Worm (Caenorhabditis elegans) whole organism, L2 larva: ENCODE results near the gene fbxa-113.

Experiments used
- C34F6.9 ChIP-seq: fragments of 150-350 bp; optimal IDR thresholded peaks from 2 replicates; lab custom pipeline; 2014; ENCODE audit warnings: missing biosample characterization, missing genetic modification characterization
- F13H6.1 ChIP-seq: sonication (generic microtip); optimal IDR thresholded peaks from 2 replicates; lab custom pipeline; 2016; ENCODE audit warnings: missing genetic modification characterization, missing compliant biosample characterization
- Y55F3AM.14 ChIP-seq: fragments of 200-800 bp; sonication (Bioruptor generic); optimal IDR thresholded peaks from 2 replicates; lab custom pipeline; 2018; ENCODE audit warnings: mild to moderate bottlenecking, missing genetic modification characterization, missing compliant biosample characterization
- ZK546.5 ChIP-seq: sonication (generic microtip); optimal IDR thresholded peaks from 2 replicates; lab custom pipeline; 2017; ENCODE audit warnings: missing biosample characterization, missing genetic modification characterization
- alr-1 ChIP-seq: fragments of 150-350 bp; optimal IDR thresholded peaks from 2 replicates; lab custom pipeline; 2014; ENCODE audit warnings: missing biosample characterization, missing genetic modification characterization
- ama-1 ChIP-seq: fragments of 150-350 bp; optimal IDR thresholded peaks from 2 replicates; lab custom pipeline; 2018; ENCODE audit warnings: inconsistent platforms
- blmp-1 ChIP-seq: sonication (generic microtip); optimal IDR thresholded peaks from 2 replicates; lab custom pipeline; 2017; ENCODE audit warnings: missing genetic modification characterization, mild to moderate bottlenecking, missing compliant biosample characterization, antibody characterized with exemption, moderate library complexity; ENCODE audit not compliant: insufficient read depth
- ceh-82 ChIP-seq: fragments of 150-350 bp; optimal IDR thresholded peaks from 2 replicates; lab custom pipeline; 2014; ENCODE audit warnings: missing biosample characterization, missing genetic modification characterization
- crh-2 ChIP-seq: sonication (generic microtip); optimal IDR thresholded peaks from 2 replicates; lab custom pipeline; 2017; ENCODE audit warnings: missing biosample characterization, missing genetic modification characterization
- dmd-4 ChIP-seq: sonication (generic microtip); optimal IDR thresholded peaks from 2 replicates; lab custom pipeline; 2017; ENCODE audit warnings: missing biosample characterization, missing genetic modification characterization
- egl-27 ChIP-seq: sonication (generic microtip); optimal IDR thresholded peaks from 3 replicates; lab custom pipeline; 2017; ENCODE audit warnings: missing biosample characterization, missing genetic modification reagents, missing genetic modification characterization
- elt-1 ChIP-seq: fragments of 150-350 bp; optimal IDR thresholded peaks from 2 replicates; lab custom pipeline; 2014; ENCODE audit warnings: missing biosample characterization, missing genetic modification characterization
- elt-3 ChIP-seq: sonication (generic microtip); optimal IDR thresholded peaks from 2 replicates; lab custom pipeline; 2017; ENCODE audit warnings: missing biosample characterization, missing genetic modification characterization
- fos-1 ChIP-seq: fragments of 150-350 bp; optimal IDR thresholded peaks from 2 replicates; lab custom pipeline; 2014; ENCODE audit warnings: missing biosample characterization, missing genetic modification characterization
- gmeb-1 ChIP-seq: fragments of 150-350 bp; optimal IDR thresholded peaks from 2 replicates; lab custom pipeline; 2014; ENCODE audit warnings: missing biosample characterization, missing genetic modification characterization
- lin-13 ChIP-seq: fragments of 150-350 bp; optimal IDR thresholded peaks from 2 replicates; lab custom pipeline; 2014; ENCODE audit warnings: missing biosample characterization, missing genetic modification reagents, missing genetic modification characterization
- lsy-2 ChIP-seq, 2 experiments: fragments of 150-350 bp in 1 of 2; sonication (generic microtip) in 1 of 2; optimal IDR thresholded peaks; 2 replicates each; lab custom pipeline; 2014 to 2017; ENCODE audit warnings: missing biosample characterization in 2 of 2, missing genetic modification characterization in 2 of 2
- mbf-1 ChIP-seq: sonication (generic microtip); optimal IDR thresholded peaks from 2 replicates; lab custom pipeline; 2017; ENCODE audit warnings: missing biosample characterization, missing genetic modification characterization
- mdl-1 ChIP-seq, 2 experiments: fragments of 150-350 bp in 1 of 2; sonication (generic microtip) in 1 of 2; optimal IDR thresholded peaks; 2 replicates each; lab custom pipeline; 2017; ENCODE audit warnings: missing biosample characterization in 2 of 2, missing genetic modification characterization in 2 of 2
- nhr-10 ChIP-seq: sonication (generic microtip); optimal IDR thresholded peaks from 2 replicates; lab custom pipeline; 2017; ENCODE audit warnings: missing biosample characterization, missing genetic modification characterization
- nhr-11 ChIP-seq: fragments of 150-350 bp; optimal IDR thresholded peaks from 2 replicates; lab custom pipeline; 2014; ENCODE audit warnings: missing biosample characterization, missing genetic modification characterization
- nhr-12 ChIP-seq: fragments of 150-350 bp; optimal IDR thresholded peaks from 2 replicates; lab custom pipeline; 2014; ENCODE audit warnings: missing biosample characterization, missing genetic modification characterization
- nhr-129 ChIP-seq: fragments of 150-350 bp; optimal IDR thresholded peaks from 2 replicates; lab custom pipeline; 2014; ENCODE audit warnings: missing biosample characterization, missing genetic modification characterization
- nhr-21 ChIP-seq: fragments of 150-350 bp; optimal IDR thresholded peaks from 2 replicates; lab custom pipeline; 2014; ENCODE audit warnings: missing biosample characterization, missing genetic modification characterization
- nhr-23 ChIP-seq: fragments of 150-350 bp; optimal IDR thresholded peaks from 2 replicates; lab custom pipeline; 2014; ENCODE audit warnings: missing biosample characterization, missing genetic modification reagents, missing genetic modification characterization
- nhr-237 ChIP-seq: fragments of 150-350 bp; optimal IDR thresholded peaks from 2 replicates; lab custom pipeline; 2014; ENCODE audit warnings: missing biosample characterization, missing genetic modification characterization
- nhr-6 ChIP-seq: fragments of 150-350 bp; optimal IDR thresholded peaks from 2 replicates; lab custom pipeline; 2014; ENCODE audit warnings: missing biosample characterization, missing genetic modification characterization
- nhr-77 ChIP-seq: fragments of 150-350 bp; optimal IDR thresholded peaks from 2 replicates; lab custom pipeline; 2014; ENCODE audit warnings: missing biosample characterization, missing genetic modification characterization
- peb-1 ChIP-seq: fragments of 150-350 bp; optimal IDR thresholded peaks from 2 replicates; lab custom pipeline; 2014; ENCODE audit warnings: missing biosample characterization, missing genetic modification characterization
- sem-4 ChIP-seq: fragments of 150-350 bp; optimal IDR thresholded peaks from 2 replicates; lab custom pipeline; 2014; ENCODE audit warnings: missing biosample characterization, missing genetic modification reagents, missing genetic modification characterization
- skn-1 ChIP-seq: sonication (generic microtip); optimal IDR thresholded peaks from 2 replicates; lab custom pipeline; 2017; ENCODE audit warnings: missing biosample characterization, missing genetic modification characterization
- sma-3 ChIP-seq: sonication (generic microtip); optimal IDR thresholded peaks from 2 replicates; lab custom pipeline; 2016; ENCODE audit warnings: missing genetic modification reagents, missing genetic modification characterization, missing compliant biosample characterization
- sma-9 ChIP-seq, 2 experiments: fragments of 150-350 bp in 1 of 2; sonication (generic microtip) in 1 of 2; optimal IDR thresholded peaks; 2 replicates each; lab custom pipeline; 2014 to 2016; ENCODE audit warnings: missing genetic modification characterization in 2 of 2, mild to moderate bottlenecking in 1 of 2, missing biosample characterization in 1 of 2, missing compliant biosample characterization in 1 of 2, missing genetic modification reagents in 1 of 2, moderate library complexity in 1 of 2
- snpc-4 ChIP-seq: fragments of 150-350 bp; optimal IDR thresholded peaks from 2 replicates; lab custom pipeline; 2014; ENCODE audit warnings: missing biosample characterization, missing genetic modification characterization
- unc-55 ChIP-seq: fragments of 150-350 bp; sonication (generic microtip); optimal IDR thresholded peaks from 3 replicates; lab custom pipeline; 2014; ENCODE audit warnings: missing biosample characterization, missing genetic modification reagents, missing genetic modification characterization
- unc-62 ChIP-seq: fragments of 150-350 bp; optimal IDR thresholded peaks from 2 replicates; lab custom pipeline; 2014; ENCODE audit warnings: missing biosample characterization, missing genetic modification reagents, missing genetic modification characterization
- zag-1 ChIP-seq: fragments of 150-350 bp; optimal IDR thresholded peaks from 2 replicates; lab custom pipeline; 2014; ENCODE audit warnings: missing biosample characterization, missing genetic modification characterization
- ztf-1 ChIP-seq: fragments of 200-800 bp; sonication (Bioruptor generic); conservative IDR thresholded peaks from 2 replicates; pipeline ENCODE4 v1.3.6; 2022; ENCODE audit warnings: missing genetic modification characterization, missing compliant biosample characterization

Gene fbxa-113

DNA sequence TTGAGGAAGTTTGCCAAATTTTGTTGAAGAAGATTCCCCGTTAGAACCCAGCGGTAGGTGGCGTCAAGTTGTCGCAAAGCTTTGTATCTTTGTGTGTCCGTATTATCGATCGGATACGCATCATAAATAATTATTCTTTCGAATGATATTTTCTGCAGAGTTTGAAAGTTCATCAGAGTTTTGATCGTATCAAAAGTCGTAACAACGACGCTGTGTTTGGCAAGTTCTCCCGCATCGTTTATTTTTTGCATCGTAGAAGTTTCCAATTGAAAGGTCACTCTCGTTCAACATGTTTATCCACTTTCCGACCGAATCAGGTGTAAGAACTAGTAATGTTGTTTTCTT lies 40.1 kb upstream of the fbxa-113 start:
- peak; percentile 58 for TF ChIP-seq ama-1
- no peak for TF ChIP-seq lin-13 (GFP tag; lab: Kevin White, UChicago)

DNA sequence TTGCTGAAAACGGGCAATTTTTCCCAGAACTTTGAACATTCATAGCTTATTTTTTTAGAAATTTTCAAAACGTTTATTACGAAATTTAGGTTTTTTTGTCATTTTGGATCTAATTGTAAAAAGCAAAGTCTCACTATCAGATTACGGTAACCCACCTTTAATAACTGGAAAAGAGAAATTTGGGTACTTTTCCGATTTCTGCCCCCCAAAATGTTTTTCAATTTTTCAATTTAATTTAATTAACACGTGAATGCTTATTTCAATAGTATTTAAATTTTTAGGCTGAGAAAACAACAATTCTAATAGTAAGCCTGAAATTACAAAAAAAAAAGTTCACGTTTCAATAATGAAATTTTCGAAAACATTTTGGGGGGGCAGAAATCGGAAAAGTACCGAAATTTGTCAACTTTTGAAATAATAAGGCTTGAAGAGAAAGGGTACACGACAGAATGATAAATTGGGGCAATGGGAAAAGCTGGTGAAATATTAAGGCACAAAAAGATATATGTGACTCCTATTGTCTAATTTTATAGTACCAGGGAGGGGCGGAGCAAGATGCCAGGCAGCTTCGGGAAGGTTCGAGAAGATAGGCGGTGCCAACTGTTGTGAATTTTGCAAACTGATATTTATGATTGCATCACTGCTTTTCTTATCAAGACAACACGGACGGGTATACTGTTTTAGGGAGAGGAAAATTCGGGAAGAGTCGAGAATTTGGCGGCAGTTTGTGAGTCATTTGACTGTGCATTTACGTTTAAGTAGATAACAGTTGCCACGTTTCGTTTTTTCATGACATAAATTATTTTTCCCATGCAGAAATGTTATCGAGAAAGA lies 38.9 kb upstream of the fbxa-113 start, which contains the start of gene F19B2.5:
F19B2.5 (minus strand) TSS at position 107 of the 834 bp plus-strand sequence.
- TF ChIP-seq egl-27 (tag; lab: Kevin White, UChicago) = no peak
- peak; percentile 63 for TF ChIP-seq gmeb-1 (tag; lab: Kevin White, UChicago)
- TF ChIP-seq sma-3 (GFP tag; lab: Kevin White, UChicago) = peak; percentile 65
- TF ChIP-seq dmd-4 = no peak
- TF ChIP-seq nhr-6 (tag; lab: Kevin White, UChicago) = no peak
- TF ChIP-seq snpc-4 (tag; lab: Kevin White, UChicago) = no peak
- no peak for TF ChIP-seq ceh-82 (tag; lab: Kevin White, UChicago)
- no peak for TF ChIP-seq elt-3
- TF ChIP-seq ama-1 = peak; percentile 89
- TF ChIP-seq unc-55 (GFP tag; lab: Kevin White, UChicago) = no peak
- peak; percentile 43 for TF ChIP-seq nhr-129 (tag; lab: Kevin White, UChicago)
- no peak for TF ChIP-seq unc-62 (GFP tag; lab: Kevin White, UChicago)
- no peak for TF ChIP-seq nhr-21 (tag; lab: Kevin White, UChicago)
- TF ChIP-seq lsy-2 (tag; optimal IDR thresholded peaks at IDR 0.05; lab: Kevin White, UChicago) = peak in 1 of 2 experiments; percentile 35
- TF ChIP-seq ztf-1 (GFP tag; lab: Robert Waterston, UW) = no peak
- no peak for TF ChIP-seq elt-1 (tag; lab: Kevin White, UChicago)
- no peak for TF ChIP-seq mbf-1
- no peak for TF ChIP-seq zag-1
- TF ChIP-seq sem-4 (tag; lab: Kevin White, UChicago) = no peak
- TF ChIP-seq C34F6.9 (tag; lab: Kevin White, UChicago) = no peak
- TF ChIP-seq F13H6.1 (tag; lab: Kevin White, UChicago) = peak; percentile 39
- TF ChIP-seq crh-2 (tag; lab: Kevin White, UChicago) = peak; percentile 95
- no peak for TF ChIP-seq Y55F3AM.14 (GFP tag; lab: Kevin White, UChicago)
- no peak for TF ChIP-seq lin-13 (GFP tag; lab: Kevin White, UChicago)
- TF ChIP-seq fos-1 (tag; lab: Kevin White, UChicago) = peak; percentile 69
- TF ChIP-seq nhr-12 (tag; lab: Kevin White, UChicago) = no peak
- peak; percentile 66 for TF ChIP-seq sma-9 (GFP tag; optimal IDR thresholded peaks at IDR 0.05; lab: Kevin White, UChicago)
- no peak for TF ChIP-seq sma-9 (tag; optimal IDR thresholded peaks at IDR 0.05; lab: Kevin White, UChicago)
- TF ChIP-seq alr-1 (tag; lab: Kevin White, UChicago) = no peak
- TF ChIP-seq blmp-1 (tag; lab: Kevin White, UChicago) = no peak
- no peak for TF ChIP-seq skn-1 (tag; lab: Kevin White, UChicago)
- TF ChIP-seq ZK546.5 = no peak
- TF ChIP-seq peb-1 = no peak
- TF ChIP-seq nhr-10 (tag; lab: Kevin White, UChicago) = peak; percentile 6
- no peak for TF ChIP-seq nhr-77 (tag; lab: Kevin White, UChicago)
- TF ChIP-seq mdl-1 (tag; optimal IDR thresholded peaks at IDR 0.05; lab: Kevin White, UChicago) = no peak
- no peak for TF ChIP-seq nhr-11 (tag; lab: Kevin White, UChicago)
- no peak for TF ChIP-seq nhr-237 (tag; lab: Kevin White, UChicago)

DNA sequence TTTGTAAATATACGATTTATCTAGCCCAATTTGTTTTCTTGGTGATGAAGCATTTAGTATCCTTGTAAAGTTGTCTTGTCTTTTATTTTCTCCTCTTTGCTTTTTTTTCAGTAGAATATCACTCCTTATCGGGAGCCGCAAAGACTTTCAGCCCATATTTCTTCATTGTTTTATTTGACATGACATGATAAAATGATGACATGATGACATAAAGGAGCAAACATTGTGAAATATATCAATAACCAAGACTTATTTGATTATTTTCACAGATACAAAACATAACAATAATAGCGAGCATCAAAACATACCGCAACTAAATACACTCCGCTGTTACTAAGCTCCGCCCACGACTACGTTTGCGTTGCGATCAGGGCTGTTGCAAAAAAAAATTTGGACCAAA lies 37.4 kb upstream of the fbxa-113 start:
- peak; percentile 8 for TF ChIP-seq fos-1 (tag; lab: Kevin White, UChicago)
- peak; percentile 86 for TF ChIP-seq skn-1 (tag; lab: Kevin White, UChicago)
- TF ChIP-seq nhr-23 (tag; lab: Kevin White, UChicago) = no peak
